Worm (Caenorhabditis elegans) whole organism, L4 larva: ENCODE results near the gene eif-3.B.

Experiments
- D1046.2 ChIP-seq: fragments of 200-800 bp; sonication (Bioruptor generic); IDR thresholded peaks from 2 replicates; pipeline ENCODE4 v1.3.6; 2022; ENCODE audit warnings: missing genetic modification characterization, missing compliant biosample characterization
- F10B5.3 ChIP-seq: sonication (generic microtip); optimal IDR thresholded peaks from 2 replicates; lab custom pipeline; 2016; ENCODE audit warnings: mild to moderate bottlenecking, missing genetic modification characterization, missing compliant biosample characterization
- F44E2.7 ChIP-seq: fragments of 200-800 bp; sonication (Bioruptor generic); IDR thresholded peaks from 2 replicates; pipeline ENCODE4 v2.1.2; 2022; ENCODE audit warnings: missing genetic modification characterization, missing compliant biosample characterization
- T26A8.4 ChIP-seq: fragments of 200-800 bp; sonication (Bioruptor generic); IDR thresholded peaks from 2 replicates; pipeline ENCODE4 v1.3.6; 2022; ENCODE audit warnings: missing genetic modification characterization, missing compliant biosample characterization
- Y48G9A.11 ChIP-seq: fragments of 200-800 bp; sonication (Bioruptor generic); IDR thresholded peaks from 2 replicates; pipeline ENCODE4 v1.3.6; 2022; ENCODE audit warnings: missing genetic modification reagents, missing genetic modification characterization, missing compliant biosample characterization
- ZK546.5 ChIP-seq, 2 experiments: sonication (generic microtip); optimal IDR thresholded peaks; 2 replicates each; lab custom pipeline; 2017; ENCODE audit warnings: missing biosample characterization in 2 of 2, missing genetic modification characterization in 2 of 2
- ama-1 ChIP-seq: fragments of 150-350 bp; optimal IDR thresholded peaks from 2 replicates; lab custom pipeline; 2014; ENCODE audit warnings: inconsistent platforms, mixed read lengths
- arid-1 ChIP-seq: fragments of 200-800 bp; sonication (Bioruptor generic); conservative IDR thresholded peaks from 2 replicates; pipeline ENCODE4 v1.3.6; 2022; ENCODE audit warnings: missing genetic modification reagents, missing genetic modification characterization, missing compliant biosample characterization
- ceh-20 ChIP-seq: fragments of 200-800 bp; sonication (Bioruptor generic); IDR thresholded peaks from 2 replicates; pipeline ENCODE4 v1.3.6; 2022; ENCODE audit warnings: missing genetic modification reagents, missing genetic modification characterization, missing compliant biosample characterization
- ceh-82 ChIP-seq: sonication (generic microtip); optimal IDR thresholded peaks from 2 replicates; lab custom pipeline; 2017; ENCODE audit warnings: missing biosample characterization, missing genetic modification characterization
- ces-1 ChIP-seq: fragments of 150-350 bp; sonication (generic microtip); optimal IDR thresholded peaks from 4 replicates; lab custom pipeline; 2014; ENCODE audit warnings: missing biosample characterization, missing genetic modification reagents, missing genetic modification characterization
- ctbp-1 ChIP-seq: fragments of 200-800 bp; sonication (Bioruptor generic); IDR thresholded peaks from 2 replicates; pipeline ENCODE4 v1.3.6; 2022; ENCODE audit warnings: missing genetic modification reagents, missing genetic modification characterization, missing compliant biosample characterization
- daf-12 ChIP-seq: fragments of 150-350 bp; optimal IDR thresholded peaks from 2 replicates; lab custom pipeline; 2014; ENCODE audit warnings: missing biosample characterization, missing genetic modification reagents, missing genetic modification characterization
- daf-16 ChIP-seq, 3 experiments: sonication (generic microtip); optimal IDR thresholded peaks; 2 replicates each; lab custom pipeline; 2016 to 2017; ENCODE audit warnings: missing genetic modification characterization in 3 of 3, missing genetic modification reagents in 3 of 3, mild to moderate bottlenecking in 2 of 3, missing compliant biosample characterization in 2 of 3, missing biosample characterization in 1 of 3, moderate library complexity in 1 of 3
- daf-8 ChIP-seq: fragments of 200-800 bp; sonication (Bioruptor generic); IDR thresholded peaks from 2 replicates; pipeline ENCODE4 v1.3.6; 2022; ENCODE audit warnings: missing genetic modification characterization, missing compliant biosample characterization
- dmd-9 ChIP-seq: fragments of 200-800 bp; sonication (Bioruptor generic); IDR thresholded peaks from 2 replicates; pipeline ENCODE4 v1.3.6; 2022; ENCODE audit warnings: missing genetic modification reagents, missing genetic modification characterization, missing compliant biosample characterization
- dpl-1 ChIP-seq: fragments of 150-350 bp; optimal IDR thresholded peaks from 2 replicates; lab custom pipeline; 2014; ENCODE audit warnings: missing biosample characterization, missing genetic modification reagents, missing genetic modification characterization
- dve-1 ChIP-seq: sonication (generic microtip); optimal IDR thresholded peaks from 2 replicates; lab custom pipeline; 2017; ENCODE audit warnings: antibody characterized with exemption, mild to moderate bottlenecking, missing genetic modification characterization, missing compliant biosample characterization; ENCODE audit not compliant: insufficient read depth
- egl-43 ChIP-seq: fragments of 200-800 bp; sonication (Bioruptor generic); IDR thresholded peaks from 2 replicates; pipeline ENCODE4 v1.3.6; 2022; ENCODE audit warnings: missing genetic modification reagents, missing genetic modification characterization, missing compliant biosample characterization
- hlh-11 ChIP-seq: fragments of 200-800 bp; sonication (Bioruptor generic); optimal IDR thresholded peaks from 2 replicates; lab custom pipeline; 2018; ENCODE audit warnings: mild to moderate bottlenecking, missing genetic modification characterization, missing compliant biosample characterization
- hlh-30 ChIP-seq: sonication (generic microtip); optimal IDR thresholded peaks from 2 replicates; lab custom pipeline; 2017; ENCODE audit warnings: antibody characterized with exemption, mild to moderate bottlenecking, missing genetic modification characterization, missing compliant biosample characterization; ENCODE audit not compliant: insufficient read depth
- lin-1 ChIP-seq: fragments of 200-800 bp; sonication (Bioruptor generic); IDR thresholded peaks from 2 replicates; pipeline ENCODE4 v1.3.6; 2022; ENCODE audit warnings: missing genetic modification reagents, missing genetic modification characterization, missing compliant biosample characterization
- lin-15B ChIP-seq: fragments of 150-350 bp; sonication (generic microtip); optimal IDR thresholded peaks from 3 replicates; lab custom pipeline; 2014; ENCODE audit warnings: missing biosample characterization, missing genetic modification characterization
- lin-38 ChIP-seq: fragments of 200-800 bp; sonication (Bioruptor generic); IDR thresholded peaks from 2 replicates; pipeline ENCODE4 v1.3.6; 2022; ENCODE audit warnings: missing genetic modification reagents, missing genetic modification characterization, missing compliant biosample characterization
- lsy-2 ChIP-seq, 2 experiments: fragments of 150-350 bp in 1 of 2; sonication (generic microtip) in 1 of 2; optimal IDR thresholded peaks; 2 replicates each; lab custom pipeline; 2014 to 2017; ENCODE audit warnings: missing biosample characterization in 2 of 2, missing genetic modification characterization in 2 of 2
- mdt-29 ChIP-seq: fragments of 200-800 bp; sonication (Bioruptor generic); IDR thresholded peaks from 2 replicates; pipeline ENCODE4 v1.3.6; 2022; ENCODE audit warnings: missing genetic modification reagents, missing genetic modification characterization, missing compliant biosample characterization
- mep-1 ChIP-seq: fragments of 150-350 bp; sonication (generic microtip); optimal IDR thresholded peaks from 3 replicates; lab custom pipeline; 2014; ENCODE audit warnings: missing biosample characterization, missing genetic modification characterization
- mes-2 ChIP-seq: sonication (generic microtip); optimal IDR thresholded peaks from 2 replicates; lab custom pipeline; 2016; ENCODE audit warnings: missing genotype, mild to moderate bottlenecking, missing genetic modification characterization, missing compliant biosample characterization; ENCODE audit not compliant: poor library complexity, severe bottlenecking
- nhr-102 ChIP-seq: sonication (generic microtip); optimal IDR thresholded peaks from 2 replicates; lab custom pipeline; 2016; ENCODE audit warnings: mild to moderate bottlenecking, missing genetic modification characterization, moderate library complexity, missing compliant biosample characterization
- nhr-11 ChIP-seq: fragments of 150-350 bp; optimal IDR thresholded peaks from 2 replicates; lab custom pipeline; 2014; ENCODE audit warnings: missing biosample characterization, missing genetic modification characterization
- nhr-28 ChIP-seq: fragments of 150-350 bp; optimal IDR thresholded peaks from 2 replicates; lab custom pipeline; 2014; ENCODE audit warnings: missing biosample characterization, missing genetic modification characterization
- nhr-42 ChIP-seq: fragments of 200-800 bp; sonication (Bioruptor generic); IDR thresholded peaks from 2 replicates; pipeline ENCODE4 v1.3.6; 2022; ENCODE audit warnings: missing genetic modification characterization, missing compliant biosample characterization
- nhr-48 ChIP-seq: sonication (generic microtip); optimal IDR thresholded peaks from 2 replicates; lab custom pipeline; 2016; ENCODE audit warnings: mild to moderate bottlenecking, missing genetic modification characterization, missing compliant biosample characterization
- nhr-77 ChIP-seq: fragments of 150-350 bp; optimal IDR thresholded peaks from 2 replicates; lab custom pipeline; 2014; ENCODE audit warnings: missing biosample characterization, missing genetic modification characterization
- pha-4 ChIP-seq, 2 experiments: fragments of 150-350 bp in 1 of 2; fragments of 200-800 bp in 1 of 2; sonication (Bioruptor generic) in 1 of 2; IDR thresholded peaks in 1 of 2; optimal IDR thresholded peaks in 1 of 2; 2 replicates each; pipeline versions ENCODE4 v1.3.6 to Lab custom; 2014 to 2022; ENCODE audit warnings: missing genetic modification characterization in 2 of 2, missing genetic modification reagents in 2 of 2, missing biosample characterization in 1 of 2, missing compliant biosample characterization in 1 of 2
- pqm-1 ChIP-seq: sonication (generic microtip); optimal IDR thresholded peaks from 2 replicates; lab custom pipeline; 2017; ENCODE audit warnings: missing biosample characterization, missing genetic modification characterization
- saeg-2 ChIP-seq: fragments of 200-800 bp; sonication (Bioruptor generic); IDR thresholded peaks from 2 replicates; pipeline ENCODE4 v1.3.6; 2022; ENCODE audit warnings: missing genetic modification reagents, missing genetic modification characterization, missing compliant biosample characterization
- sdz-12 ChIP-seq: fragments of 200-800 bp; sonication (Bioruptor generic); optimal IDR thresholded peaks from 2 replicates; lab custom pipeline; 2018; ENCODE audit warnings: mild to moderate bottlenecking, missing genetic modification characterization, missing compliant biosample characterization
- skn-1 ChIP-seq: fragments of 150-350 bp; optimal IDR thresholded peaks from 2 replicates; lab custom pipeline; 2014; ENCODE audit warnings: missing biosample characterization, missing genetic modification characterization
- snpc-4 ChIP-seq: fragments of 150-350 bp; optimal IDR thresholded peaks from 2 replicates; lab custom pipeline; 2014; ENCODE audit warnings: missing biosample characterization, missing genetic modification characterization
- spr-1 ChIP-seq: sonication (generic microtip); optimal IDR thresholded peaks from 2 replicates; lab custom pipeline; 2016; ENCODE audit warnings: mild to moderate bottlenecking, missing genetic modification characterization, missing compliant biosample characterization
- tag-97 ChIP-seq: fragments of 200-800 bp; sonication (Bioruptor generic); IDR thresholded peaks from 2 replicates; pipeline ENCODE4 v1.3.6; 2022; ENCODE audit warnings: missing genetic modification characterization, missing compliant biosample characterization
- unc-130 ChIP-seq: sonication (generic microtip); optimal IDR thresholded peaks from 2 replicates; lab custom pipeline; 2016; ENCODE audit warnings: missing genetic modification reagents, missing genetic modification characterization, missing compliant biosample characterization
- vab-7 ChIP-seq: fragments of 200-800 bp; sonication (Bioruptor generic); IDR thresholded peaks from 2 replicates; pipeline ENCODE4 v1.3.6; 2022; ENCODE audit warnings: missing genetic modification reagents, missing genetic modification characterization, missing compliant biosample characterization
- ztf-11 ChIP-seq: fragments of 150-350 bp; optimal IDR thresholded peaks from 2 replicates; lab custom pipeline; 2014; ENCODE audit warnings: missing biosample characterization, missing genetic modification characterization

Gene eif-3.B

DNA sequence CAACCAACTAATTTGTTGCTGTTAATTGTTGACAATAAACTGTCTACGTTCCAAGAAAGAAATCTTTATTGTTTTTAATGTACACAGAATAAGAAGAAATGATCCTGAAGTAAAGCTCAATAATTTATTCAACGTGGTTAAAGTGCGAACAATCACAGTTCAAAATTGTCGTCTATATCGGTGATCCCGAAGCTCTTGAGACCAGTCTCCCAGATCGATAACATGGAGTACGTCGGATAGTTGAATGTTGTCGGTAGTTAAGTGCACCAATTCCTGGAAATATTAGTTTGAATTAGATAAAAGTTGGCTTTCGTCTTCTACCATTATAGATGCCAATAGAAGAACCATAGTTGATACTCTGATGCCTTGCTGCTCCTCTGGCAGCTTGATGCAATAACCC, 20.9 kb downstream of the eif-3.B start:
- TF ChIP-seq ctbp-1 (GFP tag; lab: Robert Waterston, UW) = 0 out of 2 replicates have a peak, but pooled peaks have one; percentile 29
- peak; percentile 30; the same call in 1 of the 2 replicates for TF ChIP-seq Y48G9A.11 (GFP tag; lab: Robert Waterston, UW)
- 0 out of 2 replicates have a peak, but pooled peaks have one; percentile 20 for TF ChIP-seq mdt-29 (GFP tag; lab: Robert Waterston, UW)
- TF ChIP-seq ZK546.5 (tag; optimal IDR thresholded peaks at IDR 0.05; lab: Kevin White, UChicago) = no peak
- 0 out of 2 replicates have a peak, but pooled peaks have one; percentile 11 for TF ChIP-seq lin-38 (GFP tag; lab: Robert Waterston, UW)
- TF ChIP-seq pha-4 (GFP tag; IDR thresholded peaks at IDR 0.05; lab: Robert Waterston, UW) = 0 out of 2 replicates have a peak, but pooled peaks have one; percentile 5
- TF ChIP-seq pha-4 (tag; optimal IDR thresholded peaks at IDR 0.05; lab: Kevin White, UChicago) = no peak
- TF ChIP-seq nhr-42 = 0 out of 2 replicates have a peak, but pooled peaks have one; percentile 22
- TF ChIP-seq dpl-1 (GFP tag; lab: Kevin White, UChicago) = no peak
- TF ChIP-seq egl-43 (GFP tag; lab: Robert Waterston, UW) = no peak

DNA sequence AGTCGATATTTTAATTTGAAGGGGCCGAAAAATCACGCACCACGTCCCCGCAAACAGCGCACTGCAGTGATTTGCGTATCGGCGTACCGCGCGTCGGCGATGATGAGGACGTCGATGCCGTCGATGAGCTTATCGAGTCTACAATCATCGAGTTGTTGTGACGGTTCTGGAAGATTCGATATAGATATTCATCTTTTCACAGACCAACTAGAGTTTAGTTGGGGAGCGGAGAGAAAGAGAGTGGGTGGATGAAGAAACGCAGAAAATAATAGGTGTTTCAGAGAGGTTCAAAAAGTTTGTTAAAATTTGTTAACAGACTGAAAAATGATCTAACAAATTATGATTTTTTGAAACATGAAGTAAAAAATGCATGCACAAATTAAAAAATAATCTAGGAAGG, 23.2 kb downstream of the eif-3.B start, which contains the start of gene nhr-61:
nhr-61 (minus strand) TSS at position 168 of the 400 bp plus-strand sequence.
- TF ChIP-seq vab-7 (GFP tag; lab: Robert Waterston, UW) = no peak
- TF ChIP-seq hlh-11 = no peak
- peak; percentile 26; the same call in 1 of the 2 replicates for TF ChIP-seq nhr-42

DNA sequence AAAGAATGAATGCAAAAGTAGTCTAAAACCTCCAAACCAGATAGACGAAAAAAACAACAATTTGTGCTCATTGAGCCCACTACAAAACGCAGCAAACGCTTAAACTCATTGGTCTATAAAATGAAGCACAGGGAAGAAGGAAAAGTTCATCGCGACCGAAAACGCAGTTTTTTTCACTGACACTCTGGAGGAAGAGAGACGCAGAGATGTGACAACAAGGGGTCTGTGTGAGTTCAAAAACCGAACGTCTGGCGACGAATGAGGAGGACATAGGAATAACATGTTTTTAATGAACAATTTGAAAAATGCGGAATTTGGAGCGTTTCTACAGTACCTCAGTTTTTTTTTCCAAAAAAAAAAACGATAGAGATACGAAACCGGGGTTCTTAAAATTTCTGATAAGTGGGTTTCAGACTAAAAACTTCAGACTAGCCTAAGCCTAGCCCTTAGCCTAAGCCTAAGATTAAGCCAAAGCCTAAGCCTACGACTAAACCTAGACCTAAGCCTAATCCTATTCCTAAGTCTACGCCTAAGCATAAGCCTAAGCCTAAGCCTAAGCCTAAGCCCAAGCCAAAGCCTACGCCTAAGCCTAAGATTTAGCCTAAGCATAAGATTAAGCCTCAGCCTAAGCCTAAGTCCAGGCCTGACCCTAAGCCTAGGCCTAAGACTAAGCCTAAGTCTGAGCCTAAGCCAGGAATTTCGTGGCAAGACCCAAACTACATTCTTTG, 24.2 kb downstream of the eif-3.B start:
- peak; percentile 81 for TF ChIP-seq nhr-28 (tag; lab: Kevin White, UChicago)
- no peak for TF ChIP-seq ama-1 (lab: Kevin White, UChicago)
- TF ChIP-seq nhr-77 (tag; lab: Kevin White, UChicago) = peak; percentile 53
- TF ChIP-seq lin-1 (GFP tag; lab: Robert Waterston, UW) = no peak
- TF ChIP-seq lsy-2 (tag; optimal IDR thresholded peaks at IDR 0.05; lab: Kevin White, UChicago) = peak in 1 of 2 experiments; percentile 1
- no peak for TF ChIP-seq ceh-82 (tag; lab: Kevin White, UChicago)
- no peak for TF ChIP-seq lin-15B (tag; lab: Kevin White, UChicago)
- no peak for TF ChIP-seq saeg-2
- TF ChIP-seq ces-1 (GFP tag; lab: Kevin White, UChicago) = no peak
- TF ChIP-seq hlh-30 (tag; lab: Kevin White, UChicago) = peak; percentile 15
- TF ChIP-seq spr-1 (tag; lab: Kevin White, UChicago) = no peak
- TF ChIP-seq mdt-29 (GFP tag; lab: Robert Waterston, UW) = no peak
- no peak for TF ChIP-seq nhr-11 (tag; lab: Kevin White, UChicago)
- no peak for TF ChIP-seq daf-8 (GFP tag; lab: Robert Waterston, UW)
- TF ChIP-seq nhr-102 (tag; lab: Kevin White, UChicago) = no peak
- no peak for TF ChIP-seq tag-97
- TF ChIP-seq mes-2 = no peak
- no peak for TF ChIP-seq F10B5.3
- TF ChIP-seq pqm-1 (tag; lab: Kevin White, UChicago) = peak; percentile 4
- TF ChIP-seq nhr-48 (tag; lab: Kevin White, UChicago) = no peak
- no peak for TF ChIP-seq sdz-12 (GFP tag; lab: Kevin White, UChicago)
- no peak for TF ChIP-seq ceh-20
- TF ChIP-seq dve-1 (tag; lab: Kevin White, UChicago) = peak; percentile 13
- TF ChIP-seq daf-12 = no peak
- no peak for TF ChIP-seq F44E2.7 (GFP tag; lab: Robert Waterston, UW)
- TF ChIP-seq snpc-4 = no peak
- no peak for TF ChIP-seq ZK546.5 (tag; optimal IDR thresholded peaks at IDR 0.05; lab: Kevin White, UChicago)
- TF ChIP-seq skn-1 = no peak
- TF ChIP-seq mep-1 = peak; percentile 18
- no peak for TF ChIP-seq T26A8.4 (GFP tag; lab: Robert Waterston, UW)
- TF ChIP-seq arid-1 (GFP tag; lab: Robert Waterston, UW) = no peak
- no peak for TF ChIP-seq unc-130
- no peak for TF ChIP-seq ztf-11
- no peak for TF ChIP-seq dmd-9 (GFP tag; lab: Robert Waterston, UW)
- TF ChIP-seq daf-16 (GFP tag; optimal IDR thresholded peaks at IDR 0.05; lab: Kevin White, UChicago) = no peak
- TF ChIP-seq daf-16 (tag; optimal IDR thresholded peaks at IDR 0.05; lab: Kevin White, UChicago) = peak; percentile 27
- no peak for TF ChIP-seq D1046.2 (GFP tag; lab: Robert Waterston, UW)
